Fruit fly (Drosophila melanogaster) whole organism, embryonic: Measurements from ENCODE around the gene Indy.

Source experiments
- Ada2b ChIP-seq: fragments of 200-800 bp; sonication (Bioruptor generic); IDR thresholded peaks from 2 replicates; pipeline ENCODE4 v1.3.6; 2022; ENCODE audit warnings: missing biosample characterization, missing genetic modification characterization
- CG11695 ChIP-seq: fragments of 200-800 bp; sonication (Bioruptor generic); IDR thresholded peaks from 3 replicates; pipeline ENCODE4 v1.3.6; 2022; ENCODE audit warnings: missing biosample characterization, missing genetic modification characterization
- CG12104 ChIP-seq: fragments of 200-800 bp; sonication (Bioruptor generic); optimal IDR thresholded peaks from 3 replicates; lab custom pipeline; 2016; ENCODE audit warnings: missing biosample characterization, missing genetic modification characterization
- CG12659 ChIP-seq: fragments of 200-800 bp; sonication (Bioruptor generic); optimal IDR thresholded peaks from 3 replicates; lab custom pipeline; 2017; ENCODE audit warnings: mild to moderate bottlenecking, missing biosample characterization, missing genetic modification reagents, missing genetic modification characterization
- CG14050 ChIP-seq: fragments of 200-800 bp; sonication (Bioruptor generic); IDR thresholded peaks from 3 replicates; pipeline ENCODE4 v1.3.6; 2022; ENCODE audit warnings: missing biosample characterization, missing genetic modification characterization
- CG15269 ChIP-seq: fragments of 200-800 bp; sonication (Bioruptor generic); optimal IDR thresholded peaks from 2 replicates; lab custom pipeline; 2018; ENCODE audit warnings: missing biosample characterization, mild to moderate bottlenecking, missing genetic modification characterization, moderate library complexity
- CG1603 ChIP-seq: fragments of 200-800 bp; sonication (Bioruptor generic); optimal IDR thresholded peaks from 2 replicates; lab custom pipeline; 2019; ENCODE audit warnings: missing biosample characterization, mild to moderate bottlenecking, missing genetic modification characterization, moderate library complexity
- CG2120 ChIP-seq: fragments of 200-800 bp; sonication (Bioruptor generic); optimal IDR thresholded peaks from 3 replicates; lab custom pipeline; 2016; ENCODE audit warnings: missing biosample characterization, missing genetic modification characterization
- CG30403 ChIP-seq: fragments of 200-800 bp; sonication (Bioruptor generic); optimal IDR thresholded peaks from 3 replicates; lab custom pipeline; 2016; ENCODE audit warnings: missing biosample characterization, missing genetic modification characterization
- CG32772 ChIP-seq: fragments of 200-800 bp; sonication (Bioruptor generic); IDR thresholded peaks from 2 replicates; pipeline ENCODE4 v1.3.6; 2022; ENCODE audit warnings: missing biosample characterization, missing genetic modification characterization
- CG3281 ChIP-seq: fragments of 200-800 bp; sonication (Bioruptor generic); optimal IDR thresholded peaks from 3 replicates; lab custom pipeline; 2017; ENCODE audit warnings: missing biosample characterization, mild to moderate bottlenecking, missing genetic modification characterization
- CG34376 ChIP-seq: fragments of 200-800 bp; sonication (Bioruptor generic); optimal IDR thresholded peaks from 2 replicates; lab custom pipeline; 2018; ENCODE audit warnings: missing biosample characterization, mild to moderate bottlenecking, missing genetic modification characterization
- CG3847 ChIP-seq: fragments of 200-800 bp; sonication (Bioruptor generic); IDR thresholded peaks from 2 replicates; pipeline ENCODE4 v1.3.6; 2022; ENCODE audit warnings: missing biosample characterization, missing genetic modification characterization
- CG4424 ChIP-seq: fragments of 200-800 bp; sonication (Bioruptor generic); optimal IDR thresholded peaks from 3 replicates; lab custom pipeline; 2016; ENCODE audit warnings: missing biosample characterization, missing genetic modification characterization
- CG4854 ChIP-seq: fragments of 200-800 bp; sonication (Bioruptor generic); optimal IDR thresholded peaks from 2 replicates; lab custom pipeline; 2016; ENCODE audit warnings: missing biosample characterization, missing genetic modification characterization, inconsistent platforms
- CG7786 ChIP-seq: fragments of 200-800 bp; sonication (Bioruptor generic); optimal IDR thresholded peaks from 2 replicates; lab custom pipeline; 2016; ENCODE audit warnings: missing biosample characterization, missing genetic modification characterization
- CHES-1-like ChIP-seq: fragments of 200-800 bp; sonication (Bioruptor generic); optimal IDR thresholded peaks from 2 replicates; lab custom pipeline; 2016; ENCODE audit warnings: missing biosample characterization, missing genetic modification characterization
- D19B ChIP-seq: fragments of 200-800 bp; sonication (Bioruptor generic); optimal IDR thresholded peaks from 2 replicates; lab custom pipeline; 2017; ENCODE audit warnings: missing biosample characterization, mild to moderate bottlenecking, missing genetic modification characterization
- Deaf1 ChIP-seq: fragments of 200-800 bp; optimal IDR thresholded peaks from 3 replicates; lab custom pipeline; 2019; ENCODE audit warnings: missing biosample characterization, mild to moderate bottlenecking, missing genetic modification characterization, moderate library complexity
- Dip3 ChIP-seq: fragments of 200-800 bp; sonication (Bioruptor generic); optimal IDR thresholded peaks from 3 replicates; lab custom pipeline; 2016; ENCODE audit warnings: missing biosample characterization, missing genetic modification characterization
- E2f2 ChIP-seq: fragments of 200-800 bp; sonication (Bioruptor generic); IDR thresholded peaks from 2 replicates; pipeline ENCODE4 v1.3.6; 2022; ENCODE audit warnings: missing biosample characterization, missing genetic modification characterization
- H2.0 ChIP-seq: fragments of 200-800 bp; sonication (Bioruptor generic); IDR thresholded peaks from 2 replicates; pipeline ENCODE4 v1.3.6; 2022; ENCODE audit warnings: missing biosample characterization, missing genetic modification characterization
- Lpt ChIP-seq: fragments of >200 bp; optimal IDR thresholded peaks from 2 replicates; lab custom pipeline; 2018; ENCODE audit warnings: missing biosample characterization, missing genetic modification characterization
- Med ChIP-seq: fragments of 200-800 bp; sonication (Bioruptor generic); peaks from one replicate; lab custom pipeline; 2016; ENCODE audit warnings: missing biosample characterization, missing genetic modification characterization, mild to moderate bottlenecking, inconsistent platforms, moderate library complexity
- NC2α ChIP-seq: fragments of 200-800 bp; sonication (Bioruptor generic); optimal IDR thresholded peaks from 2 replicates; lab custom pipeline; 2016; ENCODE audit warnings: missing biosample characterization, missing genetic modification characterization
- Nf-YA ChIP-seq: fragments of 200-800 bp; sonication (Bioruptor generic); IDR thresholded peaks from 2 replicates; pipeline ENCODE4 v1.3.6; 2022; ENCODE audit warnings: missing biosample characterization, missing genetic modification characterization
- Ptx1 ChIP-seq: fragments of 200-800 bp; sonication (Bioruptor generic); IDR thresholded peaks from 2 replicates; pipeline ENCODE4 v1.3.6; 2022; ENCODE audit warnings: missing biosample characterization, missing genetic modification characterization
- Rx ChIP-seq: fragments of 200-800 bp; sonication (Bioruptor generic); IDR thresholded peaks from 2 replicates; pipeline ENCODE4 v1.3.6; 2022; ENCODE audit warnings: missing biosample characterization, missing genetic modification characterization
- Six4 ChIP-seq: fragments of 200-800 bp; sonication (Bioruptor generic); optimal IDR thresholded peaks from 2 replicates; lab custom pipeline; 2016; ENCODE audit warnings: missing biosample characterization, missing genetic modification characterization
- ase ChIP-seq: fragments of 200-800 bp; sonication (Bioruptor generic); IDR thresholded peaks from 3 replicates; pipeline ENCODE4 v1.3.6; 2022; ENCODE audit warnings: missing biosample characterization, missing genetic modification characterization
- az2 ChIP-seq: fragments of 200-800 bp; sonication (Bioruptor generic); optimal IDR thresholded peaks from 3 replicates; lab custom pipeline; 2016; ENCODE audit warnings: missing biosample characterization, missing genetic modification characterization
- bbx ChIP-seq: fragments of 200-800 bp; sonication (Bioruptor generic); IDR thresholded peaks from 2 replicates; pipeline ENCODE4 v1.3.6; 2022; ENCODE audit warnings: missing biosample characterization, missing genetic modification characterization; ENCODE audit not compliant: partially characterized antibody
- dmrt99B ChIP-seq: fragments of 200-800 bp; sonication (Bioruptor generic); optimal IDR thresholded peaks from 2 replicates; lab custom pipeline; 2018; ENCODE audit warnings: missing biosample characterization, mild to moderate bottlenecking, missing genetic modification characterization, moderate library complexity
- eyg ChIP-seq: fragments of 200-800 bp; sonication (Bioruptor generic); optimal IDR thresholded peaks from 3 replicates; lab custom pipeline; 2016; ENCODE audit warnings: missing biosample characterization, missing genetic modification characterization
- fd3F ChIP-seq: fragments of 200-800 bp; sonication (Bioruptor generic); optimal IDR thresholded peaks from 2 replicates; lab custom pipeline; 2018; ENCODE audit warnings: missing biosample characterization, mild to moderate bottlenecking, missing genetic modification characterization, moderate library complexity
- fru ChIP-seq: fragments of >200 bp; optimal IDR thresholded peaks from 2 replicates; lab custom pipeline; 2017
- ftz-f1 ChIP-seq: fragments of 200-800 bp; sonication (Bioruptor generic); optimal IDR thresholded peaks from 2 replicates; lab custom pipeline; 2016; ENCODE audit warnings: missing biosample characterization, missing genetic modification characterization
- gem ChIP-seq: fragments of 200-800 bp; sonication (Bioruptor generic); optimal IDR thresholded peaks from 2 replicates; lab custom pipeline; 2019; ENCODE audit warnings: missing biosample characterization, mild to moderate bottlenecking, missing genetic modification characterization, moderate library complexity
- jigr1 ChIP-seq: fragments of 200-800 bp; sonication (Bioruptor generic); IDR thresholded peaks from 3 replicates; pipeline ENCODE4 v1.3.6; 2022; ENCODE audit warnings: missing biosample characterization, missing genetic modification characterization
- maf-S ChIP-seq: fragments of 200-800 bp; sonication (Bioruptor generic); optimal IDR thresholded peaks from 2 replicates; lab custom pipeline; 2016; ENCODE audit warnings: missing biosample characterization, missing genetic modification characterization
- mld ChIP-seq: fragments of 200-800 bp; sonication (Bioruptor generic); IDR thresholded peaks from 3 replicates; pipeline ENCODE4 v1.3.6; 2022; ENCODE audit warnings: missing biosample characterization, missing genetic modification characterization; ENCODE audit not compliant: partially characterized antibody
- nmo ChIP-seq: fragments of 200-800 bp; sonication (Bioruptor generic); optimal IDR thresholded peaks from 2 replicates; lab custom pipeline; 2018; ENCODE audit warnings: missing biosample characterization, mild to moderate bottlenecking, missing genetic modification characterization, moderate library complexity
- pan ChIP-seq, 4 experiments: fragments of >200 bp in 3 of 4; fragments of 200-800 bp in 1 of 4; sonication (Bioruptor generic) in 1 of 4; optimal IDR thresholded peaks in 3 of 4; IDR thresholded peaks in 1 of 4; 2 replicates each; pipeline versions ENCODE4 v1.3.6 to Lab custom; 2017 to 2022; ENCODE audit warnings: missing biosample characterization in 2 of 4, missing genetic modification characterization in 2 of 4, mixed read lengths in 1 of 4
- peb ChIP-seq: fragments of 200-800 bp; sonication (Bioruptor generic); IDR thresholded peaks from 2 replicates; pipeline ENCODE4 v1.3.6; 2022; ENCODE audit warnings: missing biosample characterization, missing genetic modification characterization
- phol ChIP-seq: fragments of 200-800 bp; sonication (Bioruptor generic); optimal IDR thresholded peaks from 3 replicates; lab custom pipeline; 2018; ENCODE audit warnings: missing biosample characterization, mild to moderate bottlenecking, missing genetic modification characterization, moderate library complexity
- pum ChIP-seq: fragments of 200-800 bp; sonication (Bioruptor generic); optimal IDR thresholded peaks from 2 replicates; lab custom pipeline; 2016; ENCODE audit warnings: missing biosample characterization, missing genetic modification characterization
- row ChIP-seq: fragments of 200-800 bp; sonication (Bioruptor generic); IDR thresholded peaks from 3 replicates; pipeline ENCODE4 v1.3.6; 2022; ENCODE audit warnings: missing biosample characterization, missing genetic modification characterization
- slbo ChIP-seq: fragments of 200-800 bp; sonication (Bioruptor generic); IDR thresholded peaks from 2 replicates; pipeline ENCODE4 v1.3.6; 2022; ENCODE audit warnings: missing biosample characterization, missing genetic modification characterization
- sob ChIP-seq: fragments of 200-800 bp; sonication (Bioruptor generic); IDR thresholded peaks from 2 replicates; pipeline ENCODE4 v1.3.6; 2022; ENCODE audit warnings: missing biosample characterization, missing genetic modification characterization

Indy gene

dm6 chr3L:18791232-18792008, 54.6 kb downstream of the Indy start (continued):
- TF ChIP-seq dmrt99B = peak; percentile 44
- TF ChIP-seq Dip3 (GFP tag; lab: Kevin White, UChicago) = peak; percentile 19
- peak; percentile 17 for TF ChIP-seq CG4854 (GFP tag; lab: Kevin White, UChicago)
- no peak for TF ChIP-seq Six4 (GFP tag; lab: Kevin White, UChicago)
- peak; percentile 63; the same call in 1 of the 3 replicates for TF ChIP-seq CG11695
- no peak for TF ChIP-seq NC2α (GFP tag; lab: Kevin White, UChicago)
- TF ChIP-seq fd3F (GFP tag; lab: Kevin White, UChicago) = peak; percentile 32
- TF ChIP-seq peb (GFP tag; lab: Robert Waterston, UW) = no peak
- TF ChIP-seq sob (GFP tag; lab: Robert Waterston, UW) = 0 out of 2 replicates have a peak, but pooled peaks have one; percentile 8
- peak; percentile 3 for TF ChIP-seq CG34376
- TF ChIP-seq ase (GFP tag; lab: Robert Waterston, UW) = 0 out of 3 replicates have a peak, but pooled peaks have one; percentile 38
- TF ChIP-seq row (GFP tag; lab: Robert Waterston, UW) = peak; percentile 81
- TF ChIP-seq Lpt (GFP tag; lab: Kevin White, UChicago) = no peak
- TF ChIP-seq CG3847 = peak; percentile 26; the same call in 1 of the 2 replicates
- no peak for TF ChIP-seq mld (GFP tag; lab: Robert Waterston, UW)
- peak; percentile 55; the same call in 1 of the 2 replicates for TF ChIP-seq slbo (GFP tag; lab: Robert Waterston, UW)
- TF ChIP-seq jigr1 (GFP tag; lab: Robert Waterston, UW) = no peak
- peak; percentile 62 for TF ChIP-seq CG30403 (GFP tag; lab: Kevin White, UChicago)
- peak; percentile 21 for TF ChIP-seq CHES-1-like
- peak; percentile 68 for TF ChIP-seq CG32772 (GFP tag; lab: Robert Waterston, UW)
- peak; percentile 63 for TF ChIP-seq gem (tag; lab: Kevin White, UChicago)
- TF ChIP-seq az2 (GFP tag; lab: Kevin White, UChicago) = peak; percentile 27
- no peak for TF ChIP-seq fru (lab: Kevin White, UChicago)
- TF ChIP-seq CG2120 (GFP tag; lab: Kevin White, UChicago) = peak; percentile 61
- TF ChIP-seq CG7786 (GFP tag; lab: Kevin White, UChicago) = peak; percentile 11
- peak; percentile 25 for TF ChIP-seq CG12104 (GFP tag; lab: Kevin White, UChicago)
- 0 out of 3 replicates have a peak, but pooled peaks have one; percentile 43 for TF ChIP-seq CG14050 (GFP tag; lab: Robert Waterston, UW)
- TF ChIP-seq pum (GFP tag; lab: Kevin White, UChicago) = peak; percentile 12
- TF ChIP-seq Ptx1 = peak; percentile 70
- peak; percentile 92 for TF ChIP-seq Med (GFP tag; lab: Kevin White, UChicago)
- TF ChIP-seq ftz-f1 (GFP tag; lab: Kevin White, UChicago) = peak; percentile 87
- TF ChIP-seq maf-S (GFP tag; lab: Kevin White, UChicago) = no peak
- TF ChIP-seq Ada2b (GFP tag; lab: Robert Waterston, UW) = peak; percentile 41
- TF ChIP-seq Rx (GFP tag; lab: Robert Waterston, UW) = peak; percentile 27; the same call in 1 of the 2 replicates
- peak; percentile 32 for TF ChIP-seq phol (tag; lab: Kevin White, UChicago)
- TF ChIP-seq CG15269 (tag; lab: Kevin White, UChicago) = peak; percentile 65
- peak; percentile 57 for TF ChIP-seq CG3281 (GFP tag; lab: Kevin White, UChicago)
- peak; percentile 4 for TF ChIP-seq eyg (GFP tag; lab: Kevin White, UChicago)
- TF ChIP-seq pan (optimal IDR thresholded peaks at IDR 0.05; lab: Kevin White, UChicago) = no peak
- peak in 1 of 2 experiments; percentile 41 for TF ChIP-seq pan (GFP tag; optimal IDR thresholded peaks at IDR 0.05 in 1 of 2, IDR thresholded peaks at IDR 0.05 in 1 of 2)
- TF ChIP-seq Nf-YA (GFP tag; lab: Robert Waterston, UW) = peak; percentile 48; the same call in 1 of the 2 replicates
- TF ChIP-seq nmo (GFP tag; lab: Kevin White, UChicago) = peak; percentile 37
- TF ChIP-seq CG1603 = no peak
- peak; percentile 4 for TF ChIP-seq CG4424 (GFP tag; lab: Kevin White, UChicago)
- 0 out of 2 replicates have a peak, but pooled peaks have one; percentile 4 for TF ChIP-seq H2.0 (GFP tag; lab: Robert Waterston, UW)
- TF ChIP-seq D19B (GFP tag; lab: Kevin White, UChicago) = peak; percentile 52
- TF ChIP-seq CG12659 (GFP tag; lab: Kevin White, UChicago) = peak; percentile 38
- peak; percentile 38 for TF ChIP-seq Deaf1
- peak; percentile 46; the same call in 1 of the 2 replicates for TF ChIP-seq bbx (GFP tag; lab: Robert Waterston, UW)
- TF ChIP-seq E2f2 = 0 out of 2 replicates have a peak, but pooled peaks have one; percentile 7
